Fruit fly (Drosophila melanogaster): ENCODE data around the gene MICU1.
A peak's percentile ranks its signal among the peaks of the same experiment; 100 is the strongest.

MICU1 gene

DNA sequence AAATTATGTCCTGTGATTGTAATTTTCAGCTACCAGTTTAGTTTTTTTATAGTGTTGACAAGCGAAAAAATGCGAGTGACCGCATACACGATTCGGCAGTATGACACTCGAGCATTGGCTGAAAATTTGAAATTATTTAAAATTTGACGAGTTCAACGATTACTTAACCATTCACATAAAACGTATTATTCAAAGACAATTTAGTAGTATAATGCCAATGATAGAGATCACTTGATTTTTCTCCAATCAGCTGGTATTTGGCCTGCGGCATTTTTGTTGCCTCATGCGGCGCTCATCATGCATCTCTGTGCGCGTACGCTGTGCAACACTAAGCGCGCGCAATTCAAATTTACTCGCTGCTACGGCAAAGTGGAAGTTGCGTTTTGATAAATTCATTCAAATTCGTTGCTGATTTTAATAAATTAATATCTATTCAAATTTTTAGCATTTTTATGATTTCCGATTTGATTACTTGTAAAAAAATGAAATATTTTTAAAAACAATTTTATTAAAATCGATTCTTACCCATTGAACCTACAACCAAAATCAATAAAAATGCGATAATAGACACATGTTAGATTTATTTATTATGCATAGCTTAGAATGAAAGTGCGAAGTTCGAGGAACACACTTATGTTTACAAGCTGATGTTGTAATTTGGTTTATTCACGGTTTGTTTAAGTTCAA lies 12.5 kb downstream of the MICU1 start, which contains the start of gene CG4497:
TSS of gene CG4497 (minus strand) at position 238 of the 687 bp plus-strand sequence.
- TF ChIP-seq ey (GFP tag; optimal IDR thresholded peaks at IDR 0.05) (peak; percentile 91), woc (GFP tag; optimal IDR thresholded peaks at IDR 0.05) (peak; percentile 85), Jra (GFP tag; optimal IDR thresholded peaks at IDR 0.05) (peak; percentile 92), Hr83 (GFP tag; optimal IDR thresholded peaks at IDR 0.05; ENCODE audit: poor library complexity, severe bottlenecking) (peak; percentile 24), Sp1 (GFP tag; optimal IDR thresholded peaks at IDR 0.05) (peak; percentile 72), CG32264 (GFP tag; optimal IDR thresholded peaks at IDR 0.05) (peak; percentile 74), OdsH (GFP tag; optimal IDR thresholded peaks at IDR 0.05) (peak; percentile 82), psq (GFP tag; optimal IDR thresholded peaks at IDR 0.05) (peak; percentile 80), br (GFP tag; optimal IDR thresholded peaks at IDR 0.05) (peak; percentile 90), HLH106 (tag; optimal IDR thresholded peaks at IDR 0.05) (peak; percentile 90), brk (GFP tag; optimal IDR thresholded peaks at IDR 0.05) (peak; percentile 87), Hnf4 (GFP tag; optimal IDR thresholded peaks at IDR 0.05) (peak; percentile 93), foxo (GFP tag; optimal IDR thresholded peaks at IDR 0.05) (peak; percentile 47 to 93), Dif (GFP tag; optimal IDR thresholded peaks at IDR 0.05; ENCODE audit: partially characterized antibody) (peak; percentile 93), usp (GFP tag; optimal IDR thresholded peaks at IDR 0.05) (no peak), tai (GFP tag; optimal IDR thresholded peaks at IDR 0.05) (peak; percentile 95), N (GFP tag; optimal IDR thresholded peaks at IDR 0.05) (peak; percentile 56), sv (GFP tag; optimal IDR thresholded peaks at IDR 0.05) (peak; percentile 96), GATAd (GFP tag; optimal IDR thresholded peaks at IDR 0.05) (peak; percentile 48), Rel (GFP tag; optimal IDR thresholded peaks at IDR 0.05) (no peak), Rel (tag; optimal IDR thresholded peaks at IDR 0.05) (peak; percentile 42), CG9705 (GFP tag; optimal IDR thresholded peaks at IDR 0.05) (peak; percentile 82), CrebA (GFP tag; optimal IDR thresholded peaks at IDR 0.05; ENCODE audit: borderline replicate concordance) (no peak), Vsx2 (GFP tag; optimal IDR thresholded peaks at IDR 0.05; ENCODE audit: partially characterized antibody) (peak; percentile 98), sage (GFP tag; optimal IDR thresholded peaks at IDR 0.05) (peak; percentile 45), jim (GFP tag; optimal IDR thresholded peaks at IDR 0.05) (no peak), Mio (GFP tag; optimal IDR thresholded peaks at IDR 0.05) (peak; percentile 33), dsf (GFP tag; optimal IDR thresholded peaks at IDR 0.05; ENCODE audit: borderline replicate concordance) (peak; percentile 63), lola (GFP tag; optimal IDR thresholded peaks at IDR 0.05) (no peak), pan (optimal IDR thresholded peaks at IDR 0.05) (no peak), Abd-B (GFP tag; optimal IDR thresholded peaks at IDR 0.05) (no peak), Dfd (GFP tag; optimal IDR thresholded peaks at IDR 0.05) (no peak), h (GFP tag; optimal IDR thresholded peaks at IDR 0.05) (peak; percentile 93), rgr (GFP tag; optimal IDR thresholded peaks at IDR 0.05) (peak; percentile 92), Hr78 (GFP tag; optimal IDR thresholded peaks at IDR 0.05) (no peak), Myc (optimal IDR thresholded peaks at IDR 0.05) (peak; percentile 72), fru (GFP tag; optimal IDR thresholded peaks at IDR 0.05) (peak; percentile 91), dmrt93B (GFP tag; optimal IDR thresholded peaks at IDR 0.05) (peak; percentile 84), dl (GFP tag; optimal IDR thresholded peaks at IDR 0.05; ENCODE audit: insufficient read depth in 1 of 2, partially characterized antibody in 2 of 2) (peak in 1 of 2 experiments; percentile 66)

DNA sequence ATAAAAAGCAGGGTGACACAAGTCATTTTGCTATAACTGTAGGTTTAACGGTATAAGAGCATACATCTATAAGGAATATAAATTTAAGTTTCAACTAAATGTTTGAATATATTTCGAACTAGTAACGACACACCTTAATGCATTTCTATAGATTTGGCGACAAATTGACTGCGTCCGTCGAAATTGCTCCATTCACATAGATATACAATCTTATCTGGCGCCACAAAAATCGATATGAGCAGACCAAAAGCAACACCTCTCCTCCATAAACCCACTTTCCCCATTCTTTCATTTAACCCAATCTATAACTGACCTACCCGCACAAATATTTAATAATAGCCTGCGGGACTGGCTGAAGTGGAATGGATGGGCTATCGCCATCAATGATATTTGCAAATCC lies 16.6 kb downstream of the MICU1 start:
- TF ChIP-seq Hr83 (GFP tag; optimal IDR thresholded peaks at IDR 0.05; ENCODE audit: poor library complexity, severe bottlenecking): no peak
- TF ChIP-seq Abd-B (GFP tag; optimal IDR thresholded peaks at IDR 0.05): no peak
- TF ChIP-seq Vsx2 (GFP tag; optimal IDR thresholded peaks at IDR 0.05; ENCODE audit: partially characterized antibody): no peak
- no peak for TF ChIP-seq sage (GFP tag; optimal IDR thresholded peaks at IDR 0.05)
- no peak for TF ChIP-seq Rel (GFP tag; optimal IDR thresholded peaks at IDR 0.05)
- TF ChIP-seq Rel (tag; optimal IDR thresholded peaks at IDR 0.05): no peak
- no peak for TF ChIP-seq GATAd (GFP tag; optimal IDR thresholded peaks at IDR 0.05)
- no peak for TF ChIP-seq woc (GFP tag; optimal IDR thresholded peaks at IDR 0.05)
- TF ChIP-seq dmrt93B (GFP tag; optimal IDR thresholded peaks at IDR 0.05): no peak
- no peak for TF ChIP-seq dsf (GFP tag; optimal IDR thresholded peaks at IDR 0.05; ENCODE audit: borderline replicate concordance)
- no peak for TF ChIP-seq Hnf4 (GFP tag; optimal IDR thresholded peaks at IDR 0.05)
- TF ChIP-seq usp (GFP tag; optimal IDR thresholded peaks at IDR 0.05): no peak
- TF ChIP-seq br (GFP tag; optimal IDR thresholded peaks at IDR 0.05): no peak
